Fruit fly (Drosophila melanogaster) whole organism, embryonic: ENCODE measurements around the gene Taf8.

Source experiments
- Blimp-1 ChIP-seq: fragments of 200-800 bp; sonication (Bioruptor generic); optimal IDR thresholded peaks from 3 replicates; lab custom pipeline; 2018; ENCODE audit warnings: missing biosample characterization, missing genetic modification characterization, mild to moderate bottlenecking, moderate library complexity, missing genetic modification reagents
- CG10267 ChIP-seq: fragments of 200-800 bp; sonication (Bioruptor generic); optimal IDR thresholded peaks from 2 replicates; lab custom pipeline; 2018; ENCODE audit warnings: missing biosample characterization, mild to moderate bottlenecking, missing genetic modification characterization, moderate library complexity
- CG10274 ChIP-seq: fragments of 200-800 bp; sonication (Bioruptor generic); optimal IDR thresholded peaks from 3 replicates; lab custom pipeline; 2017; ENCODE audit warnings: missing biosample characterization, mild to moderate bottlenecking, missing genetic modification characterization
- CG11093 ChIP-seq: fragments of 200-800 bp; sonication (Bioruptor generic); IDR thresholded peaks from 3 replicates; pipeline ENCODE4 v1.3.6; 2022; ENCODE audit warnings: missing biosample characterization, missing genetic modification characterization
- CG11723 ChIP-seq: fragments of 200-800 bp; sonication (Bioruptor generic); optimal IDR thresholded peaks from 2 replicates; lab custom pipeline; 2017; ENCODE audit warnings: missing biosample characterization, mild to moderate bottlenecking, missing genetic modification characterization
- CG14667 ChIP-seq: fragments of 200-800 bp; sonication (Bioruptor generic); IDR thresholded peaks from 2 replicates; pipeline ENCODE4 v1.3.6; 2022; ENCODE audit warnings: missing biosample characterization, missing genetic modification characterization
- CG14710 ChIP-seq: fragments of 200-800 bp; sonication (Bioruptor generic); optimal IDR thresholded peaks from 3 replicates; lab custom pipeline; 2019; ENCODE audit warnings: missing biosample characterization, mild to moderate bottlenecking, missing genetic modification characterization, moderate library complexity
- CG14965 ChIP-seq: fragments of 200-800 bp; sonication (Bioruptor generic); optimal IDR thresholded peaks from 2 replicates; lab custom pipeline; 2016; ENCODE audit warnings: missing biosample characterization, missing genetic modification characterization, borderline replicate concordance
- CG17359 ChIP-seq: fragments of 200-800 bp; sonication (Bioruptor generic); optimal IDR thresholded peaks from 3 replicates; lab custom pipeline; 2018; ENCODE audit warnings: missing biosample characterization, mild to moderate bottlenecking, missing genetic modification characterization, moderate library complexity
- CG17361 ChIP-seq: fragments of 200-800 bp; sonication (Bioruptor generic); IDR thresholded peaks from 3 replicates; pipeline ENCODE4 v1.3.6; 2022; ENCODE audit warnings: missing biosample characterization, missing genetic modification characterization
- CG32532 ChIP-seq: fragments of 200-800 bp; sonication (Bioruptor generic); IDR thresholded peaks from 2 replicates; pipeline ENCODE4 v1.3.6; 2022; ENCODE audit warnings: missing biosample characterization, missing genetic modification characterization
- CG33557 ChIP-seq: fragments of 200-800 bp; sonication (Bioruptor generic); optimal IDR thresholded peaks from 2 replicates; lab custom pipeline; 2019; ENCODE audit warnings: missing biosample characterization, mild to moderate bottlenecking, missing genetic modification characterization, moderate library complexity
- CG5180 ChIP-seq: fragments of 200-800 bp; sonication (Bioruptor generic); optimal IDR thresholded peaks from 3 replicates; lab custom pipeline; 2017; ENCODE audit warnings: missing biosample characterization, missing genetic modification characterization, mild to moderate bottlenecking, moderate library complexity, missing genetic modification reagents
- CG6689 ChIP-seq: fragments of 200-800 bp; sonication (Bioruptor generic); IDR thresholded peaks from 2 replicates; pipeline ENCODE4 v1.3.6; 2022; ENCODE audit warnings: missing biosample characterization, missing genetic modification characterization
- CG6813 ChIP-seq: fragments of 200-800 bp; sonication (Bioruptor generic); optimal IDR thresholded peaks from 2 replicates; lab custom pipeline; 2017; ENCODE audit warnings: missing biosample characterization, missing genetic modification characterization, mild to moderate bottlenecking, moderate library complexity, missing genetic modification reagents
- CG7745 ChIP-seq: fragments of 200-800 bp; sonication (Bioruptor generic); optimal IDR thresholded peaks from 2 replicates; lab custom pipeline; 2018; ENCODE audit warnings: missing biosample characterization, mild to moderate bottlenecking, missing genetic modification characterization, moderate library complexity
- CG7987 ChIP-seq: fragments of 200-800 bp; sonication (Bioruptor generic); optimal IDR thresholded peaks from 2 replicates; lab custom pipeline; 2018; ENCODE audit warnings: missing biosample characterization, mild to moderate bottlenecking, missing genetic modification characterization, moderate library complexity
- CG8290 ChIP-seq, 3 experiments: fragments of 200-800 bp; sonication (Bioruptor generic); optimal IDR thresholded peaks; 2 replicates each; lab custom pipeline; 2016 to 2019; ENCODE audit warnings: missing biosample characterization in 3 of 3, missing genetic modification characterization in 3 of 3, mild to moderate bottlenecking in 2 of 3, moderate library complexity in 1 of 3
- CG8478 ChIP-seq: fragments of >200 bp; optimal IDR thresholded peaks from 2 replicates; lab custom pipeline; 2018
- CHES-1-like ChIP-seq: fragments of 200-800 bp; sonication (Bioruptor generic); optimal IDR thresholded peaks from 2 replicates; lab custom pipeline; 2016; ENCODE audit warnings: missing biosample characterization, missing genetic modification characterization
- Camta ChIP-seq: fragments of 200-800 bp; sonication (Bioruptor generic); optimal IDR thresholded peaks from 2 replicates; lab custom pipeline; 2016; ENCODE audit warnings: missing biosample characterization, missing genetic modification characterization
- CoRest ChIP-seq: fragments of 200-800 bp; sonication (Bioruptor generic); optimal IDR thresholded peaks from 3 replicates; lab custom pipeline; 2018; ENCODE audit warnings: missing biosample characterization, mild to moderate bottlenecking, missing genetic modification characterization, moderate library complexity
- Dll ChIP-seq: fragments of 200-800 bp; sonication (Bioruptor generic); IDR thresholded peaks from 4 replicates; pipeline ENCODE4 v1.3.6; 2022; ENCODE audit warnings: missing biosample characterization, missing genetic modification characterization; ENCODE audit not compliant: partially characterized antibody
- Ets97D ChIP-seq: fragments of 200-800 bp; sonication (Bioruptor generic); optimal IDR thresholded peaks from 3 replicates; lab custom pipeline; 2016; ENCODE audit warnings: missing biosample characterization, missing genetic modification characterization
- HLH54F ChIP-seq: fragments of 200-800 bp; sonication (Bioruptor generic); optimal IDR thresholded peaks from 3 replicates; lab custom pipeline; 2016; ENCODE audit warnings: missing biosample characterization, missing genetic modification characterization
- Hr3 ChIP-seq: fragments of 200-800 bp; sonication (Bioruptor generic); optimal IDR thresholded peaks from 3 replicates; lab custom pipeline; 2016; ENCODE audit warnings: missing biosample characterization, missing genetic modification characterization
- Mrtf ChIP-seq: fragments of 200-800 bp; sonication (Bioruptor generic); IDR thresholded peaks from 3 replicates; pipeline ENCODE4 v1.3.6; 2022; ENCODE audit warnings: missing biosample characterization, missing genetic modification characterization
- Taf1 ChIP-seq: fragments of 200-800 bp; sonication (Bioruptor generic); IDR thresholded peaks from 2 replicates; pipeline ENCODE4 v1.3.6; 2022; ENCODE audit warnings: missing biosample characterization, missing genetic modification characterization
- ab ChIP-seq: fragments of 200-800 bp; sonication (Bioruptor generic); optimal IDR thresholded peaks from 2 replicates; lab custom pipeline; 2016; ENCODE audit warnings: missing biosample characterization, missing genetic modification characterization
- cwo ChIP-seq: fragments of 200-800 bp; sonication (Bioruptor generic); optimal IDR thresholded peaks from 3 replicates; lab custom pipeline; 2017; ENCODE audit warnings: missing biosample characterization, missing genetic modification characterization, mild to moderate bottlenecking, moderate library complexity, missing genetic modification reagents
- dimm ChIP-seq: fragments of 200-800 bp; sonication (Bioruptor generic); IDR thresholded peaks from 2 replicates; pipeline ENCODE4 v1.3.6; 2022; ENCODE audit warnings: missing biosample characterization, missing genetic modification characterization
- dmrt99B ChIP-seq: fragments of 200-800 bp; sonication (Bioruptor generic); optimal IDR thresholded peaks from 2 replicates; lab custom pipeline; 2018; ENCODE audit warnings: missing biosample characterization, mild to moderate bottlenecking, missing genetic modification characterization, moderate library complexity
- exex ChIP-seq: fragments of 200-800 bp; sonication (Bioruptor generic); optimal IDR thresholded peaks from 4 replicates; lab custom pipeline; 2018; ENCODE audit warnings: missing biosample characterization, mild to moderate bottlenecking, missing genetic modification characterization, moderate library complexity
- eyg ChIP-seq: fragments of 200-800 bp; sonication (Bioruptor generic); optimal IDR thresholded peaks from 3 replicates; lab custom pipeline; 2016; ENCODE audit warnings: missing biosample characterization, missing genetic modification characterization
- gce ChIP-seq: fragments of 200-800 bp; sonication (Bioruptor generic); IDR thresholded peaks from 3 replicates; pipeline ENCODE4 v1.3.6; 2022; ENCODE audit warnings: missing biosample characterization, missing genetic modification characterization
- gsb ChIP-seq: fragments of 200-800 bp; sonication (Bioruptor generic); IDR thresholded peaks from 2 replicates; pipeline ENCODE4 v1.3.6; 2022; ENCODE audit warnings: missing biosample characterization, missing genetic modification characterization
- gsb-n ChIP-seq: fragments of 200-800 bp; sonication (Bioruptor generic); optimal IDR thresholded peaks from 3 replicates; lab custom pipeline; 2018; ENCODE audit warnings: missing biosample characterization, mild to moderate bottlenecking, missing genetic modification characterization
- ham ChIP-seq: fragments of 200-800 bp; sonication (Bioruptor generic); IDR thresholded peaks from 2 replicates; pipeline ENCODE4 v1.3.6; 2022; ENCODE audit warnings: missing biosample characterization, missing genetic modification characterization
- luna ChIP-seq: fragments of 200-800 bp; sonication (Bioruptor generic); optimal IDR thresholded peaks from 2 replicates; lab custom pipeline; 2016; ENCODE audit warnings: missing biosample characterization, missing genetic modification characterization
- repo ChIP-seq: fragments of 200-800 bp; sonication (Bioruptor generic); optimal IDR thresholded peaks from 2 replicates; lab custom pipeline; 2016; ENCODE audit warnings: missing biosample characterization, missing genetic modification characterization
- sd ChIP-seq: fragments of 200-800 bp; sonication (Bioruptor generic); optimal IDR thresholded peaks from 3 replicates; lab custom pipeline; 2018; ENCODE audit warnings: missing biosample characterization, mild to moderate bottlenecking, missing genetic modification characterization, moderate library complexity
- seq ChIP-seq: fragments of 200-800 bp; sonication (Bioruptor generic); IDR thresholded peaks from 2 replicates; pipeline ENCODE4 v1.3.6; 2022; ENCODE audit warnings: missing biosample characterization, missing genetic modification characterization
- sisA ChIP-seq: fragments of 200-800 bp; sonication (Bioruptor generic); IDR thresholded peaks from 2 replicates; pipeline ENCODE4 v1.3.6; 2022; ENCODE audit warnings: missing biosample characterization, missing genetic modification characterization
- ssp ChIP-seq: fragments of 200-800 bp; sonication (Bioruptor generic); IDR thresholded peaks from 2 replicates; pipeline ENCODE4 v1.3.6; 2022; ENCODE audit warnings: missing biosample characterization, missing genetic modification characterization
- tna ChIP-seq: fragments of 200-800 bp; sonication (Bioruptor generic); IDR thresholded peaks from 2 replicates; pipeline ENCODE4 v1.3.6; 2022; ENCODE audit warnings: missing biosample characterization, missing genetic modification characterization; ENCODE audit not compliant: partially characterized antibody
- trem ChIP-seq: fragments of 200-800 bp; optimal IDR thresholded peaks from 3 replicates; lab custom pipeline; 2019; ENCODE audit warnings: missing biosample characterization, mild to moderate bottlenecking, missing genetic modification characterization, moderate library complexity
- tup ChIP-seq: fragments of 200-800 bp; sonication (Bioruptor generic); optimal IDR thresholded peaks from 2 replicates; lab custom pipeline; 2016; ENCODE audit warnings: missing biosample characterization, mild to moderate bottlenecking, missing genetic modification characterization, moderate library complexity
- zen2 ChIP-seq: fragments of 200-800 bp; sonication (Bioruptor generic); IDR thresholded peaks from 3 replicates; pipeline ENCODE4 v1.3.6; 2022; ENCODE audit warnings: missing biosample characterization, missing genetic modification characterization; ENCODE audit not compliant: partially characterized antibody
- zf30C ChIP-seq: fragments of 200-800 bp; sonication (Bioruptor generic); optimal IDR thresholded peaks from 3 replicates; lab custom pipeline; 2018; ENCODE audit warnings: missing biosample characterization, mild to moderate bottlenecking, missing genetic modification characterization
- zfh2 ChIP-seq: fragments of 200-800 bp; sonication (Bioruptor generic); optimal IDR thresholded peaks from 2 replicates; lab custom pipeline; 2016; ENCODE audit warnings: missing biosample characterization, missing genetic modification characterization

Gene Taf8

dm6 chrX:18094747-18095352, 6.9 kb upstream of the Taf8 start (continued):
- no peak for TF ChIP-seq CG10274 (GFP tag; lab: Kevin White, UChicago)
- TF ChIP-seq repo (GFP tag; lab: Kevin White, UChicago): no peak
- TF ChIP-seq eyg (GFP tag; lab: Kevin White, UChicago): no peak
- TF ChIP-seq sisA (GFP tag; lab: Robert Waterston, UW): peak; percentile 44; the same call in 1 of the 2 replicates
- no peak for TF ChIP-seq Blimp-1
- TF ChIP-seq Hr3: no peak
- TF ChIP-seq Mrtf (GFP tag; lab: Robert Waterston, UW): no peak
- TF ChIP-seq CG17359 (tag; lab: Kevin White, UChicago): peak; percentile 54
- no peak for TF ChIP-seq trem (tag; lab: Kevin White, UChicago)
- no peak for TF ChIP-seq tup
- no peak for TF ChIP-seq zen2
- TF ChIP-seq Taf1 (GFP tag; lab: Robert Waterston, UW): no peak; the same call in 1 of the 2 replicates
- TF ChIP-seq CG32532 (GFP tag; lab: Robert Waterston, UW): peak; percentile 60
- no peak for TF ChIP-seq gsb-n (tag; lab: Kevin White, UChicago)
- TF ChIP-seq CG11723 (GFP tag; lab: Kevin White, UChicago): no peak
- TF ChIP-seq dmrt99B (tag; lab: Kevin White, UChicago): peak; percentile 19
- no peak for TF ChIP-seq ham
- TF ChIP-seq zfh2: no peak
- no peak for TF ChIP-seq CHES-1-like
- TF ChIP-seq luna (GFP tag; lab: Kevin White, UChicago): no peak
- TF ChIP-seq CG17361 (GFP tag; lab: Robert Waterston, UW): no peak
- TF ChIP-seq CG11093: no peak
- TF ChIP-seq seq (GFP tag; lab: Robert Waterston, UW): no peak
- no peak for TF ChIP-seq Dll
- TF ChIP-seq CG5180 (GFP tag; lab: Kevin White, UChicago): no peak
- no peak for TF ChIP-seq gsb (GFP tag; lab: Robert Waterston, UW)
- TF ChIP-seq CG14667 (GFP tag; lab: Robert Waterston, UW): no peak
- TF ChIP-seq CG8290 (GFP tag; optimal IDR thresholded peaks at IDR 0.05; lab: Kevin White, UChicago): no peak
- TF ChIP-seq CG8290 (tag; optimal IDR thresholded peaks at IDR 0.05; lab: Kevin White, UChicago): no peak
- no peak for TF ChIP-seq CG6813
- no peak for TF ChIP-seq Ets97D (GFP tag; lab: Kevin White, UChicago)
- TF ChIP-seq dimm (GFP tag; lab: Robert Waterston, UW): no peak
- no peak for TF ChIP-seq CG14710 (tag; lab: Kevin White, UChicago)
- no peak for TF ChIP-seq CG14965 (GFP tag; lab: Kevin White, UChicago)
- no peak for TF ChIP-seq gce (GFP tag; lab: Robert Waterston, UW)
- TF ChIP-seq exex (tag; lab: Kevin White, UChicago): peak; percentile 59
- TF ChIP-seq zf30C (GFP tag; lab: Kevin White, UChicago): no peak
- TF ChIP-seq CG33557 (GFP tag; lab: Kevin White, UChicago): no peak
- no peak for TF ChIP-seq sd (tag; lab: Kevin White, UChicago)
- TF ChIP-seq CG8478: no peak
- TF ChIP-seq ab (GFP tag; lab: Kevin White, UChicago): no peak
- TF ChIP-seq CG6689 (GFP tag; lab: Robert Waterston, UW): no peak
- no peak for TF ChIP-seq CG7987 (GFP tag; lab: Kevin White, UChicago)
- no peak for TF ChIP-seq CG10267 (tag; lab: Kevin White, UChicago)
- peak; percentile 44 for TF ChIP-seq CoRest (tag; lab: Kevin White, UChicago)
- no peak for TF ChIP-seq CG7745 (tag; lab: Kevin White, UChicago)
- no peak for TF ChIP-seq ssp (GFP tag; lab: Robert Waterston, UW)
- no peak for TF ChIP-seq Camta (GFP tag; lab: Kevin White, UChicago)
- TF ChIP-seq cwo (GFP tag; lab: Kevin White, UChicago): peak; percentile 28
- TF ChIP-seq HLH54F (GFP tag; lab: Kevin White, UChicago): no peak
- no peak for TF ChIP-seq tna
